Worm (Caenorhabditis elegans) whole organism, L3 larva: ENCODE data around the gene srxa-14.

Source experiments
- ZK546.5 ChIP-seq: sonication (generic microtip); optimal IDR thresholded peaks from 2 replicates; lab custom pipeline; 2017; ENCODE audit warnings: missing biosample characterization, missing genetic modification characterization
- aly-2 ChIP-seq: fragments of 150-350 bp; optimal IDR thresholded peaks from 2 replicates; lab custom pipeline; 2014; ENCODE audit warnings: missing biosample characterization, missing genetic modification characterization
- ama-1 ChIP-seq: fragments of 150-350 bp; optimal IDR thresholded peaks from 2 replicates; lab custom pipeline; 2018
- ceh-16 ChIP-seq: sonication (generic microtip); optimal IDR thresholded peaks from 2 replicates; lab custom pipeline; 2017; ENCODE audit warnings: missing biosample characterization, missing genetic modification characterization
- ceh-28 ChIP-seq: fragments of 150-350 bp; optimal IDR thresholded peaks from 2 replicates; lab custom pipeline; 2014; ENCODE audit warnings: missing biosample characterization, missing genetic modification reagents, missing genetic modification characterization
- ceh-82 ChIP-seq: fragments of 150-350 bp; optimal IDR thresholded peaks from 2 replicates; lab custom pipeline; 2014; ENCODE audit warnings: missing biosample characterization, missing genetic modification characterization
- ceh-9 ChIP-seq: sonication (generic microtip); optimal IDR thresholded peaks from 2 replicates; lab custom pipeline; 2018; ENCODE audit warnings: missing biosample characterization, missing genetic modification characterization
- egl-27 ChIP-seq: sonication (generic microtip); optimal IDR thresholded peaks from 4 replicates; lab custom pipeline; 2017; ENCODE audit warnings: missing biosample characterization, missing genetic modification reagents, missing genetic modification characterization
- egl-5 ChIP-seq: fragments of 150-350 bp; optimal IDR thresholded peaks from 2 replicates; lab custom pipeline; 2017; ENCODE audit warnings: missing biosample characterization, missing genetic modification reagents, missing genetic modification characterization, inconsistent platforms
- elt-1 ChIP-seq: fragments of 150-350 bp; optimal IDR thresholded peaks from 2 replicates; lab custom pipeline; 2014; ENCODE audit warnings: missing biosample characterization, missing genetic modification characterization
- elt-2 ChIP-seq: sonication (generic microtip); optimal IDR thresholded peaks from 2 replicates; lab custom pipeline; 2016; ENCODE audit warnings: missing genetic modification reagents, mild to moderate bottlenecking, missing genetic modification characterization, missing compliant biosample characterization
- eor-1 ChIP-seq, 2 experiments: fragments of 150-350 bp; optimal IDR thresholded peaks; 2 replicates each; lab custom pipeline; 2014 to 2018; ENCODE audit warnings: missing biosample characterization in 2 of 2, missing genetic modification characterization in 2 of 2
- fkh-10 ChIP-seq: sonication (generic microtip); optimal IDR thresholded peaks from 2 replicates; lab custom pipeline; 2017; ENCODE audit warnings: missing biosample characterization, missing genetic modification reagents, missing genetic modification characterization
- fkh-2 ChIP-seq: fragments of 150-350 bp; optimal IDR thresholded peaks from 2 replicates; lab custom pipeline; 2014; ENCODE audit warnings: missing biosample characterization, missing genetic modification reagents, missing genetic modification characterization
- lin-15B ChIP-seq: fragments of 150-350 bp; optimal IDR thresholded peaks from 2 replicates; lab custom pipeline; 2014; ENCODE audit warnings: missing biosample characterization, missing genetic modification characterization
- lin-39 ChIP-seq: fragments of 150-350 bp; optimal IDR thresholded peaks from 2 replicates; lab custom pipeline; 2018; ENCODE audit warnings: missing biosample characterization, missing genetic modification reagents, missing genetic modification characterization
- mml-1 ChIP-seq: fragments of 150-350 bp; sonication (generic microtip); optimal IDR thresholded peaks from 3 replicates; lab custom pipeline; 2014; ENCODE audit warnings: missing biosample characterization, missing genetic modification characterization
- nfya-1 ChIP-seq: sonication (generic microtip); optimal IDR thresholded peaks from 2 replicates; lab custom pipeline; 2017; ENCODE audit warnings: missing genetic modification characterization, mild to moderate bottlenecking, missing compliant biosample characterization, antibody characterized with exemption, moderate library complexity; ENCODE audit not compliant: insufficient read depth
- nhr-11 ChIP-seq: fragments of 150-350 bp; optimal IDR thresholded peaks from 2 replicates; lab custom pipeline; 2014; ENCODE audit warnings: missing biosample characterization, missing genetic modification characterization
- nhr-12 ChIP-seq: fragments of 150-350 bp; optimal IDR thresholded peaks from 2 replicates; lab custom pipeline; 2014; ENCODE audit warnings: missing biosample characterization, missing genetic modification characterization
- nhr-23 ChIP-seq: fragments of 150-350 bp; optimal IDR thresholded peaks from 2 replicates; lab custom pipeline; 2014; ENCODE audit warnings: missing biosample characterization, missing genetic modification reagents, missing genetic modification characterization
- nhr-237 ChIP-seq: fragments of 150-350 bp; optimal IDR thresholded peaks from 2 replicates; lab custom pipeline; 2014; ENCODE audit warnings: missing biosample characterization, missing genetic modification characterization
- nhr-28 ChIP-seq: fragments of 150-350 bp; optimal IDR thresholded peaks from 2 replicates; lab custom pipeline; 2014; ENCODE audit warnings: missing biosample characterization, missing genetic modification characterization
- nhr-43 ChIP-seq: sonication (generic microtip); optimal IDR thresholded peaks from 2 replicates; lab custom pipeline; 2016; ENCODE audit warnings: mild to moderate bottlenecking, missing genetic modification characterization, missing compliant biosample characterization; ENCODE audit not compliant: poor library complexity, severe bottlenecking
- nhr-67 ChIP-seq: fragments of 150-350 bp; optimal IDR thresholded peaks from 2 replicates; lab custom pipeline; 2014; ENCODE audit warnings: missing biosample characterization, missing genetic modification characterization
- nhr-76 ChIP-seq: fragments of 150-350 bp; sonication (generic microtip); optimal IDR thresholded peaks from 5 replicates; lab custom pipeline; 2014; ENCODE audit warnings: missing biosample characterization, missing genetic modification characterization
- nhr-77 ChIP-seq: fragments of 150-350 bp; optimal IDR thresholded peaks from 2 replicates; lab custom pipeline; 2014; ENCODE audit warnings: missing biosample characterization, missing genetic modification characterization
- pqm-1 ChIP-seq: fragments of 150-350 bp; optimal IDR thresholded peaks from 2 replicates; lab custom pipeline; 2017; ENCODE audit warnings: missing biosample characterization, missing genetic modification characterization, inconsistent platforms
- sea-2 ChIP-seq: fragments of 150-350 bp; sonication (generic microtip); optimal IDR thresholded peaks from 4 replicates; lab custom pipeline; 2014; ENCODE audit warnings: missing biosample characterization, missing genetic modification reagents, missing genetic modification characterization
- snpc-4 ChIP-seq: fragments of 150-350 bp; optimal IDR thresholded peaks from 2 replicates; lab custom pipeline; 2014; ENCODE audit warnings: missing biosample characterization, missing genetic modification characterization
- tbx-2 ChIP-seq: sonication (generic microtip); optimal IDR thresholded peaks from 2 replicates; lab custom pipeline; 2016; ENCODE audit warnings: mild to moderate bottlenecking, missing genetic modification characterization, missing compliant biosample characterization
- unc-39 ChIP-seq: sonication (generic microtip); optimal IDR thresholded peaks from 4 replicates; lab custom pipeline; 2017; ENCODE audit warnings: missing biosample characterization, missing genetic modification characterization
- unc-62 ChIP-seq: fragments of 150-350 bp; sonication (generic microtip); optimal IDR thresholded peaks from 4 replicates; lab custom pipeline; 2014; ENCODE audit warnings: missing biosample characterization, missing genetic modification reagents, missing genetic modification characterization
- zag-1 ChIP-seq: fragments of 150-350 bp; optimal IDR thresholded peaks from 2 replicates; lab custom pipeline; 2014; ENCODE audit warnings: missing biosample characterization, missing genetic modification characterization
- ztf-11 ChIP-seq: fragments of 150-350 bp; optimal IDR thresholded peaks from 2 replicates; lab custom pipeline; 2014; ENCODE audit warnings: missing biosample characterization, missing genetic modification characterization
- ztf-4 ChIP-seq: fragments of 150-350 bp; optimal IDR thresholded peaks from 2 replicates; lab custom pipeline; 2014; ENCODE audit warnings: missing biosample characterization, missing genetic modification characterization

Gene srxa-14

DNA sequence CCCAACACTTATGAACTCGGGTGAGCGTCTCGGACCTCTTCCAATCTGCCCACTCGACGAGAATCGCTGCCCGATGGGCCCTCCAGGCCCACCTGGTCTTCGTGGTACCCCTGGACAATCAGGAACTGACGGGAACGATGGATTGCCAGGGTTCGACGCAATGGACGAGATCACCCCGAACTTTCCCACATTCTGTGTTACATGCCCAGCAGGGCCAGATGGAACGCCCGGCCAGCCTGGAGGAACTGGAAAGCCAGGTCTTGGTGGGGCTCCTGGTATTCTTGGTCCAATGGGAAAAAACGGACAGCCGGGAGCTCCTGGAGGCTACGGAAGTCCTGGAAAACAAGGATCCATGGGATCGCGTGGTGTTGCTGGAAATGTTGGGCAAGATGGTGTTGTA lies 38.7 kb upstream of the srxa-14 start:
- TF ChIP-seq fkh-10 (GFP tag; lab: Kevin White, UChicago) (no peak), ztf-11 (tag; lab: Kevin White, UChicago) (no peak), ama-1 (no peak), egl-5 (no peak), nhr-237 (tag; lab: Kevin White, UChicago) (no peak), ceh-28 (tag; lab: Kevin White, UChicago) (no peak), lin-15B (tag; lab: Kevin White, UChicago) (no peak), nfya-1 (no peak), ceh-9 (no peak), sea-2 (GFP tag; lab: Kevin White, UChicago) (no peak), pqm-1 (tag; lab: Kevin White, UChicago) (no peak), nhr-67 (tag; lab: Kevin White, UChicago) (no peak), ceh-82 (tag; lab: Kevin White, UChicago) (no peak), ZK546.5 (tag; lab: Kevin White, UChicago) (no peak), egl-27 (no peak)
- TF ChIP-seq, all 47 proteins: peak for 0

DNA sequence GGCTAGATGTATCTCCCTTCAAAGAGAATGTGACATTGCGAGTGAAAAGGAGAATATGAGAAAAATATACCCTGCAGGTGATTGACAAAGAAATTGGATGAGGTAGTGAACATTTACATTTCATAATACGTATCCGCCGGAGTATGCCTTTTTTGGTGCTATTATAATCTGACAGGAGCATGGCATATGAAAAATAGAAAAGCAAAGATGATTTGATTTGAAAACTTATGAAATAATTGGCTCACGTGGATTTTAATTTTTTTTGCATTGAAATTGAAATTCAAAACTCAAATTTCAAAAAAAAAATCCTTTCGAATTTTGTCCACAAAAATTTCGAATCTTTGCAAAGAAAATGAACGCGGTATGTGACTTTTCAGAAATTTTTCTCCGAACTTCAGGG lies 36.4 kb upstream of the srxa-14 start, which contains the start of gene ttr-11:
Gene ttr-11, plus strand, starts transcription at position 301 of the 400 bp plus-strand sequence.
- TF ChIP-seq ceh-16 (tag; lab: Kevin White, UChicago) (no peak), nhr-11 (no peak), eor-1 (tag; optimal IDR thresholded peaks at IDR 0.05; lab: Kevin White, UChicago) (no peak), nhr-67 (tag; lab: Kevin White, UChicago) (no peak), unc-62 (no peak), nhr-28 (tag; lab: Kevin White, UChicago) (no peak), fkh-2 (tag; lab: Kevin White, UChicago) (no peak), nhr-12 (tag; lab: Kevin White, UChicago) (no peak), mml-1 (tag; lab: Kevin White, UChicago) (no peak), lin-39 (tag; lab: Kevin White, UChicago) (no peak), nhr-43 (no peak), tbx-2 (tag; lab: Kevin White, UChicago) (no peak), nhr-23 (tag; lab: Kevin White, UChicago) (no peak), aly-2 (tag; lab: Kevin White, UChicago) (no peak), snpc-4 (tag; lab: Kevin White, UChicago) (no peak), elt-2 (tag; lab: Kevin White, UChicago) (no peak)

DNA sequence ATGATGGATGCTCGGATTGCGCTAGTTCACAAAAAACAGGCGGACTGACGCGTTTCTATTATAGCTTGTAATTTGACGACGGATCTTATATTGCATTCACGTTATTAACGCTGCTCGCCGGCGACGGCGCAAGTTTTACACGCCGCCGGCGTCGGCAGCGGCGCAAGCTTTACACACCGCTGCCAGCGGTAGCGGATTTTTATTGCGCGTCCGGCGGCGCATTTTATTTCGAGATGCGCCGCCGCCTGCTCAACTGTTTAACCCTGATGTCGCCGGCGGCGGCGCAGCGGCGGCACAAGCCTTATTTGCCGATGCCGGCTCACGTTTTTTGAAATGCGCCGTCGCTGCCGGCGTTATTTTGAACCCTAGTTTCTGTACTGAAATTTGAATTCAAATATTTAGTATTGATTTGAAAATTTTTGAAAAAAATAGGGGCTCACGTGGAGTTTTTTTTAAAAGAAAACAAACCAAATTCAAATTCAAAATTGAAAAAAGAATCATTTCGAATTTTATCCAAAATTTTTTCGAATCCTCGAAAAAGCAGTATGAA lies 34.7 kb upstream of the srxa-14 start, which contains the start of gene ttr-57:
Gene ttr-57, plus strand, starts transcription at position 500 of the 550 bp plus-strand sequence.
- no peak for TF ChIP-seq unc-62
- TF ChIP-seq ceh-82 (tag; lab: Kevin White, UChicago) = no peak
- TF ChIP-seq aly-2 (tag; lab: Kevin White, UChicago) = no peak
- TF ChIP-seq zag-1 (tag; lab: Kevin White, UChicago) = no peak
- no peak for TF ChIP-seq ztf-4
- TF ChIP-seq unc-39 = no peak
- no peak for TF ChIP-seq nhr-76 (tag; lab: Kevin White, UChicago)
- TF ChIP-seq ceh-16 (tag; lab: Kevin White, UChicago) = no peak
- TF ChIP-seq nhr-43 = no peak
- TF ChIP-seq sea-2 (GFP tag; lab: Kevin White, UChicago) = no peak
- TF ChIP-seq tbx-2 (tag; lab: Kevin White, UChicago) = no peak
- no peak for TF ChIP-seq ztf-11 (tag; lab: Kevin White, UChicago)

DNA sequence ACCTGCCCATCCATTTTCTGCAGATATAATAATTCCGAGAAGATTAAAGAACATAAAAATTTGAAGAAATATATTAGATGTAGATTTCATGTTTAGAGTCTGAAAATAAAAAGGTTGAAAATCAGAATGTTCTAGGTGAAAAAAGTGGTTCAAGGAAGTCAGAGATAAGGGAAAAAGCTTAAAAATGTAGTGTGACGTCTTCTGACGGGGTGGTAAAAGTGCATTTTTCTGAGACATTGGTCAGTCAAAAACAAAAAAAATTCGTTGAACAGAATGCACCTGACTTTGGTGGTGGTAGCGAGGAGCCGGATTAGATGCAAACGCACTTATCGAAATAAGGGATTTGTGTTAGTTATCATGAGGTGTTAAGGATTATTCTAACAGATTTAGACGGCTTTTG lies 32.8 kb upstream of the srxa-14 start, which contains the start of gene F46B3.23:
Gene F46B3.23, minus strand, starts transcription at position 101 of the 400 bp plus-strand sequence.
- TF ChIP-seq nfya-1 (no peak), elt-1 (tag; lab: Kevin White, UChicago) (no peak), nhr-77 (tag; lab: Kevin White, UChicago) (no peak), ztf-11 (tag; lab: Kevin White, UChicago) (no peak)
- TF ChIP-seq, all 47 proteins: peak for 0
